Worm (Caenorhabditis elegans) whole organism, L4 larva: ENCODE results near the gene ZK402.2.

Experiments
- D1046.2 ChIP-seq: fragments of 200-800 bp; sonication (Bioruptor generic); IDR thresholded peaks from 2 replicates; pipeline ENCODE4 v1.3.6; 2022; ENCODE audit warnings: missing genetic modification characterization, missing compliant biosample characterization
- F44E2.7 ChIP-seq: fragments of 200-800 bp; sonication (Bioruptor generic); IDR thresholded peaks from 2 replicates; pipeline ENCODE4 v2.1.2; 2022; ENCODE audit warnings: missing genetic modification characterization, missing compliant biosample characterization
- Y105C5A.15 ChIP-seq: fragments of 200-800 bp; sonication (Bioruptor generic); IDR thresholded peaks from 2 replicates; pipeline ENCODE4 v1.3.6; 2022; ENCODE audit warnings: missing genetic modification characterization, missing compliant biosample characterization
- Y5F2A.4 ChIP-seq: fragments of 200-800 bp; sonication (Bioruptor generic); optimal IDR thresholded peaks from 2 replicates; lab custom pipeline; 2018; ENCODE audit warnings: mild to moderate bottlenecking, missing genetic modification characterization, missing compliant biosample characterization
- ZK546.5 ChIP-seq, 2 experiments: sonication (generic microtip); optimal IDR thresholded peaks; 2 replicates each; lab custom pipeline; 2017; ENCODE audit warnings: missing biosample characterization in 2 of 2, missing genetic modification characterization in 2 of 2
- ama-1 ChIP-seq: fragments of 150-350 bp; optimal IDR thresholded peaks from 2 replicates; lab custom pipeline; 2014; ENCODE audit warnings: inconsistent platforms, mixed read lengths
- arid-1 ChIP-seq: fragments of 200-800 bp; sonication (Bioruptor generic); conservative IDR thresholded peaks from 2 replicates; pipeline ENCODE4 v1.3.6; 2022; ENCODE audit warnings: missing genetic modification reagents, missing genetic modification characterization, missing compliant biosample characterization
- ceh-28 ChIP-seq: fragments of 150-350 bp; optimal IDR thresholded peaks from 2 replicates; lab custom pipeline; 2014; ENCODE audit warnings: missing biosample characterization, missing genetic modification reagents, missing genetic modification characterization
- ceh-44 ChIP-seq: fragments of 200-800 bp; sonication (Bioruptor generic); IDR thresholded peaks from 2 replicates; pipeline ENCODE4 v1.3.6; 2022; ENCODE audit warnings: missing genetic modification reagents, missing genetic modification characterization, missing compliant biosample characterization
- ces-1 ChIP-seq: fragments of 150-350 bp; sonication (generic microtip); optimal IDR thresholded peaks from 4 replicates; lab custom pipeline; 2014; ENCODE audit warnings: missing biosample characterization, missing genetic modification reagents, missing genetic modification characterization
- daf-12 ChIP-seq: fragments of 150-350 bp; optimal IDR thresholded peaks from 2 replicates; lab custom pipeline; 2014; ENCODE audit warnings: missing biosample characterization, missing genetic modification reagents, missing genetic modification characterization
- daf-16 ChIP-seq, 3 experiments: sonication (generic microtip); optimal IDR thresholded peaks; 2 replicates each; lab custom pipeline; 2016 to 2017; ENCODE audit warnings: missing genetic modification characterization in 3 of 3, missing genetic modification reagents in 3 of 3, mild to moderate bottlenecking in 2 of 3, missing compliant biosample characterization in 2 of 3, missing biosample characterization in 1 of 3, moderate library complexity in 1 of 3
- daf-8 ChIP-seq: fragments of 200-800 bp; sonication (Bioruptor generic); IDR thresholded peaks from 2 replicates; pipeline ENCODE4 v1.3.6; 2022; ENCODE audit warnings: missing genetic modification characterization, missing compliant biosample characterization
- dmd-6 ChIP-seq: fragments of 200-800 bp; sonication (Bioruptor generic); IDR thresholded peaks from 2 replicates; pipeline ENCODE4 v1.3.6; 2022; ENCODE audit warnings: missing genetic modification reagents, missing genetic modification characterization, missing compliant biosample characterization
- dmd-9 ChIP-seq: fragments of 200-800 bp; sonication (Bioruptor generic); IDR thresholded peaks from 2 replicates; pipeline ENCODE4 v1.3.6; 2022; ENCODE audit warnings: missing genetic modification reagents, missing genetic modification characterization, missing compliant biosample characterization
- dpl-1 ChIP-seq: fragments of 150-350 bp; optimal IDR thresholded peaks from 2 replicates; lab custom pipeline; 2014; ENCODE audit warnings: missing biosample characterization, missing genetic modification reagents, missing genetic modification characterization
- duxl-1 ChIP-seq: sonication (generic microtip); optimal IDR thresholded peaks from 2 replicates; lab custom pipeline; 2016; ENCODE audit warnings: mild to moderate bottlenecking, missing genetic modification characterization, moderate library complexity, missing compliant biosample characterization; ENCODE audit not compliant: poor library complexity
- dve-1 ChIP-seq: sonication (generic microtip); optimal IDR thresholded peaks from 2 replicates; lab custom pipeline; 2017; ENCODE audit warnings: antibody characterized with exemption, mild to moderate bottlenecking, missing genetic modification characterization, missing compliant biosample characterization; ENCODE audit not compliant: insufficient read depth
- egl-27 ChIP-seq: sonication (generic microtip); optimal IDR thresholded peaks from 3 replicates; lab custom pipeline; 2017; ENCODE audit warnings: missing biosample characterization, missing genetic modification reagents, missing genetic modification characterization
- egl-43 ChIP-seq: fragments of 200-800 bp; sonication (Bioruptor generic); IDR thresholded peaks from 2 replicates; pipeline ENCODE4 v1.3.6; 2022; ENCODE audit warnings: missing genetic modification reagents, missing genetic modification characterization, missing compliant biosample characterization
- fkh-10 ChIP-seq: fragments of 150-350 bp; optimal IDR thresholded peaks from 2 replicates; lab custom pipeline; 2014; ENCODE audit warnings: missing biosample characterization, missing genetic modification reagents, missing genetic modification characterization
- lim-7 ChIP-seq: fragments of 200-800 bp; sonication (Bioruptor generic); IDR thresholded peaks from 2 replicates; pipeline ENCODE4 v1.3.6; 2022; ENCODE audit warnings: missing genetic modification characterization, missing compliant biosample characterization
- lin-13 ChIP-seq: fragments of 150-350 bp; optimal IDR thresholded peaks from 2 replicates; lab custom pipeline; 2014; ENCODE audit warnings: missing biosample characterization, missing genetic modification reagents, missing genetic modification characterization
- lin-15B ChIP-seq: fragments of 150-350 bp; sonication (generic microtip); optimal IDR thresholded peaks from 3 replicates; lab custom pipeline; 2014; ENCODE audit warnings: missing biosample characterization, missing genetic modification characterization
- lin-29 ChIP-seq: fragments of 200-800 bp; sonication (Bioruptor generic); IDR thresholded peaks from 2 replicates; pipeline ENCODE4 v1.3.6; 2022; ENCODE audit warnings: missing genetic modification reagents, missing genetic modification characterization, missing compliant biosample characterization
- lin-38 ChIP-seq: fragments of 200-800 bp; sonication (Bioruptor generic); IDR thresholded peaks from 2 replicates; pipeline ENCODE4 v1.3.6; 2022; ENCODE audit warnings: missing genetic modification reagents, missing genetic modification characterization, missing compliant biosample characterization
- lin-39 ChIP-seq: fragments of 150-350 bp; optimal IDR thresholded peaks from 2 replicates; lab custom pipeline; 2014; ENCODE audit warnings: missing biosample characterization, missing genetic modification reagents, missing genetic modification characterization
- madf-9 ChIP-seq: fragments of 200-800 bp; sonication (Bioruptor generic); conservative IDR thresholded peaks from 2 replicates; pipeline ENCODE4 v1.3.6; 2022; ENCODE audit warnings: missing genetic modification reagents, missing genetic modification characterization, missing compliant biosample characterization
- mep-1 ChIP-seq: fragments of 150-350 bp; sonication (generic microtip); optimal IDR thresholded peaks from 3 replicates; lab custom pipeline; 2014; ENCODE audit warnings: missing biosample characterization, missing genetic modification characterization
- mxl-2 ChIP-seq: fragments of 200-800 bp; sonication (Bioruptor generic); conservative IDR thresholded peaks from 2 replicates; pipeline ENCODE4 v1.3.6; 2022; ENCODE audit warnings: missing genetic modification reagents, missing genetic modification characterization, missing compliant biosample characterization
- nhr-10 ChIP-seq: fragments of 150-350 bp; optimal IDR thresholded peaks from 2 replicates; lab custom pipeline; 2014; ENCODE audit warnings: missing biosample characterization, missing genetic modification characterization
- nhr-102 ChIP-seq: sonication (generic microtip); optimal IDR thresholded peaks from 2 replicates; lab custom pipeline; 2016; ENCODE audit warnings: mild to moderate bottlenecking, missing genetic modification characterization, moderate library complexity, missing compliant biosample characterization
- nhr-237 ChIP-seq: sonication (generic microtip); optimal IDR thresholded peaks from 2 replicates; lab custom pipeline; 2017; ENCODE audit warnings: missing biosample characterization, missing genetic modification characterization
- nhr-28 ChIP-seq: fragments of 150-350 bp; optimal IDR thresholded peaks from 2 replicates; lab custom pipeline; 2014; ENCODE audit warnings: missing biosample characterization, missing genetic modification characterization
- nhr-42 ChIP-seq: fragments of 200-800 bp; sonication (Bioruptor generic); IDR thresholded peaks from 2 replicates; pipeline ENCODE4 v1.3.6; 2022; ENCODE audit warnings: missing genetic modification characterization, missing compliant biosample characterization
- nhr-77 ChIP-seq: fragments of 150-350 bp; optimal IDR thresholded peaks from 2 replicates; lab custom pipeline; 2014; ENCODE audit warnings: missing biosample characterization, missing genetic modification characterization
- pha-4 ChIP-seq, 2 experiments: fragments of 150-350 bp in 1 of 2; fragments of 200-800 bp in 1 of 2; sonication (Bioruptor generic) in 1 of 2; IDR thresholded peaks in 1 of 2; optimal IDR thresholded peaks in 1 of 2; 2 replicates each; pipeline versions ENCODE4 v1.3.6 to Lab custom; 2014 to 2022; ENCODE audit warnings: missing genetic modification characterization in 2 of 2, missing genetic modification reagents in 2 of 2, missing biosample characterization in 1 of 2, missing compliant biosample characterization in 1 of 2
- pqm-1 ChIP-seq: sonication (generic microtip); optimal IDR thresholded peaks from 2 replicates; lab custom pipeline; 2017; ENCODE audit warnings: missing biosample characterization, missing genetic modification characterization
- rbr-2 ChIP-seq: sonication (generic microtip); optimal IDR thresholded peaks from 2 replicates; lab custom pipeline; 2016; ENCODE audit warnings: missing genotype, missing genetic modification characterization, missing compliant biosample characterization
- saeg-2 ChIP-seq: fragments of 200-800 bp; sonication (Bioruptor generic); IDR thresholded peaks from 2 replicates; pipeline ENCODE4 v1.3.6; 2022; ENCODE audit warnings: missing genetic modification reagents, missing genetic modification characterization, missing compliant biosample characterization
- skn-1 ChIP-seq: fragments of 150-350 bp; optimal IDR thresholded peaks from 2 replicates; lab custom pipeline; 2014; ENCODE audit warnings: missing biosample characterization, missing genetic modification characterization
- snpc-1.2 ChIP-seq: fragments of 200-800 bp; sonication (Bioruptor generic); IDR thresholded peaks from 2 replicates; pipeline ENCODE4 v1.3.6; 2022; ENCODE audit warnings: missing genetic modification reagents, missing genetic modification characterization, missing compliant biosample characterization
- spr-1 ChIP-seq: sonication (generic microtip); optimal IDR thresholded peaks from 2 replicates; lab custom pipeline; 2016; ENCODE audit warnings: mild to moderate bottlenecking, missing genetic modification characterization, missing compliant biosample characterization
- unc-130 ChIP-seq: sonication (generic microtip); optimal IDR thresholded peaks from 2 replicates; lab custom pipeline; 2016; ENCODE audit warnings: missing genetic modification reagents, missing genetic modification characterization, missing compliant biosample characterization
- unc-62 ChIP-seq, 3 experiments: fragments of 150-350 bp in 1 of 3; sonication (generic microtip); optimal IDR thresholded peaks in 2 of 3; peaks in 1 of 3; 1 replicate in 1 of 3; 2 replicates in 2 of 3; lab custom pipeline; 2014 to 2017; ENCODE audit warnings: missing biosample characterization in 3 of 3, missing genetic modification characterization in 3 of 3, missing genetic modification reagents in 3 of 3, missing genotype in 1 of 3
- zip-11 ChIP-seq: fragments of 200-800 bp; sonication (Bioruptor generic); IDR thresholded peaks from 2 replicates; pipeline ENCODE4 v1.3.6; 2022; ENCODE audit warnings: missing genetic modification characterization, missing compliant biosample characterization
- zip-2 ChIP-seq: fragments of 150-350 bp; optimal IDR thresholded peaks from 2 replicates; lab custom pipeline; 2014; ENCODE audit warnings: missing biosample characterization, missing genetic modification characterization

Gene ZK402.2

DNA sequence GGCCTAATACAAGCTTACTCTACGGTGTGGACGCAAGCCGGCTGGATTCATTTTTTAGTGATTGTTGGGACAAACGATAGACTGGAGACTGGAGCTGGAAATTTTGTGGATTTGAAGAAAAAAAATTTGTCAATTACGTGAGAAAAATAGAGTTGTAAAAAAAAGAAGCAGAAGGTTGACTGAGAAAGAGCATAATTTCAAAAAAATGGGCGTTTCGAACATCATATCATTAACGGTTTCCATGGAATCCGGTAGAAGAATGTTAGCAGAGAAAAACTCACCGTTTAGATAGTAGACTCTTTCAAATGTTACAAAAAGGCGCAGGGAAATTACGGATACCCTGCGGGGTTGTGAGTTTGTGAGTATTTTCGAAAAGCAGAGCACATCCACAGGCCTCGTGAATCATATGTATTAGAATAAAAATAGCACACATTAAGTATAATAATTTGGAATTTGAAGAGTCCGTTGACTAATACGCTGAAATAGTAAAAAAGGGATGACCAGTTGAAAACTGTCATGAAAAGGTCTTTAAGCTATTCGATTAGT, 32.7 kb upstream of the ZK402.2 start, which contains the start of gene F56C3.7 (continued):
- TF ChIP-seq zip-2 (tag; lab: Kevin White, UChicago) (no peak), unc-62 (GFP tag; optimal IDR thresholded peaks at IDR 0.05 in 1 of 2; lab: Kevin White, UChicago) (peak in 1 of 2 experiments; percentile 19), unc-62 (tag; optimal IDR thresholded peaks at IDR 0.05; lab: Kevin White, UChicago) (no peak), rbr-2 (no peak), duxl-1 (tag; lab: Kevin White, UChicago) (peak; percentile 39), mep-1 (tag; lab: Kevin White, UChicago) (no peak), nhr-42 (GFP tag; lab: Robert Waterston, UW) (peak; percentile 67; the same call in 1 of the 2 replicates), nhr-102 (tag; lab: Kevin White, UChicago) (no peak), lin-15B (no peak), ZK546.5 (tag; optimal IDR thresholded peaks at IDR 0.05; lab: Kevin White, UChicago) (no peak), F44E2.7 (GFP tag; lab: Robert Waterston, UW) (no peak), lim-7 (no peak), daf-8 (no peak), fkh-10 (GFP tag; lab: Kevin White, UChicago) (no peak), ama-1 (lab: Kevin White, UChicago) (no peak), arid-1 (GFP tag; lab: Robert Waterston, UW) (no peak), egl-43 (no peak), ceh-28 (no peak)

DNA sequence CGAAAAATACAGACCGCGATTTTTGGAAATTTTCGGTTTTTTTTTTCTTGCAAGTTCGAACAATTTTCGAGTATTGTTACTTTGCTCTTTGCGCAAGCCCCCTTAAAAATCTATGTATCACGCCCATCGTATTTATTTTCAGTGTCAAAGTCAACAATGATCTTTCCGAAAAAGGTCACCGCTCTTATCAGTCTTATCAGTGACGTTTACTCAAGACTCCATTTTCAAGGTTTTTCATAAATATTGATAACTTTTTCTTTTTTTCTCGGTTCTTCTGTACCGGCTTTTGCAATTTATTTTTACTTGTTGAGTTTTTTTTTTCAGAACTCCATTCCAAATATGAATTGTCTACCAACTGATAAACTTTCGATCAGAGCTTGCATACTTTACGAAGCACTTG, 31.9 kb upstream of the ZK402.2 start, which contains the start of gene fbxa-190:
fbxa-190 (plus strand) TSS at position 325 of the 400 bp plus-strand sequence.
- TF ChIP-seq lin-39 (tag; lab: Kevin White, UChicago): no peak
- no peak for TF ChIP-seq zip-2 (tag; lab: Kevin White, UChicago)
- peak; percentile 22 for TF ChIP-seq nhr-28 (tag; lab: Kevin White, UChicago)
- TF ChIP-seq lin-29 (GFP tag; lab: Robert Waterston, UW): no peak
- no peak for TF ChIP-seq lin-38 (GFP tag; lab: Robert Waterston, UW)
- peak; percentile 30; the same call in 1 of the 2 replicates for TF ChIP-seq dmd-6
- peak; percentile 4 for TF ChIP-seq dve-1 (tag; lab: Kevin White, UChicago)
- no peak for TF ChIP-seq saeg-2 (GFP tag; lab: Robert Waterston, UW)
- TF ChIP-seq dpl-1: no peak
- no peak for TF ChIP-seq spr-1 (tag; lab: Kevin White, UChicago)
- TF ChIP-seq unc-62 (GFP tag; optimal IDR thresholded peaks at IDR 0.05 in 1 of 2; lab: Kevin White, UChicago): no peak
- no peak for TF ChIP-seq unc-62 (tag; optimal IDR thresholded peaks at IDR 0.05; lab: Kevin White, UChicago)
- TF ChIP-seq Y5F2A.4 (GFP tag; lab: Kevin White, UChicago): no peak
- TF ChIP-seq nhr-10 (tag; lab: Kevin White, UChicago): no peak
- TF ChIP-seq ama-1 (lab: Kevin White, UChicago): no peak
- peak; percentile 58 for TF ChIP-seq pqm-1
- no peak for TF ChIP-seq daf-12
- no peak for TF ChIP-seq nhr-77
- no peak for TF ChIP-seq D1046.2 (GFP tag; lab: Robert Waterston, UW)
- TF ChIP-seq Y105C5A.15 (GFP tag; lab: Robert Waterston, UW): no peak
- TF ChIP-seq pha-4 (GFP tag; IDR thresholded peaks at IDR 0.05; lab: Robert Waterston, UW): no peak
- TF ChIP-seq pha-4 (tag; optimal IDR thresholded peaks at IDR 0.05; lab: Kevin White, UChicago): no peak
- no peak for TF ChIP-seq mxl-2
- TF ChIP-seq dmd-9 (GFP tag; lab: Robert Waterston, UW): no peak
- no peak for TF ChIP-seq nhr-237
- TF ChIP-seq lin-13 (GFP tag; lab: Kevin White, UChicago): no peak
- no peak for TF ChIP-seq daf-16 (GFP tag; optimal IDR thresholded peaks at IDR 0.05; lab: Kevin White, UChicago)
- TF ChIP-seq daf-16 (tag; optimal IDR thresholded peaks at IDR 0.05; lab: Kevin White, UChicago): peak; percentile 87
- TF ChIP-seq madf-9: no peak
- TF ChIP-seq snpc-1.2 (GFP tag; lab: Robert Waterston, UW): no peak
- TF ChIP-seq unc-130 (GFP tag; lab: Kevin White, UChicago): no peak
- no peak for TF ChIP-seq zip-11
- TF ChIP-seq egl-27: no peak
- no peak for TF ChIP-seq skn-1
- no peak for TF ChIP-seq ces-1 (GFP tag; lab: Kevin White, UChicago)
- TF ChIP-seq ceh-44 (GFP tag; lab: Robert Waterston, UW): no peak
- TF ChIP-seq, all 104 proteins: peak for 5
